Fruit fly (Drosophila melanogaster) whole organism, prepupa: ENCODE results near the gene Tm2.

Experiments
- CG10631 ChIP-seq: fragments of 200-800 bp; sonication (Bioruptor generic); optimal IDR thresholded peaks from 2 replicates; lab custom pipeline; 2016; ENCODE audit warnings: missing biosample characterization, missing genetic modification characterization
- CG11762 ChIP-seq: fragments of 200-800 bp; sonication (Bioruptor generic); optimal IDR thresholded peaks from 3 replicates; lab custom pipeline; 2016; ENCODE audit warnings: missing biosample characterization, missing genetic modification characterization; ENCODE audit not compliant: insufficient read depth
- CG15336 ChIP-seq: fragments of 200-800 bp; sonication (Bioruptor generic); IDR thresholded peaks from 2 replicates; pipeline ENCODE4 v1.3.6; 2022; ENCODE audit warnings: missing biosample characterization, missing genetic modification characterization
- CG16779 ChIP-seq: fragments of 200-800 bp; sonication (Bioruptor generic); optimal IDR thresholded peaks from 3 replicates; lab custom pipeline; 2017; ENCODE audit warnings: missing biosample characterization, mild to moderate bottlenecking, missing genetic modification characterization
- CG8119 ChIP-seq: fragments of 200-800 bp; sonication (Bioruptor generic); IDR thresholded peaks from 3 replicates; pipeline ENCODE4 v1.3.6; 2022; ENCODE audit warnings: missing biosample characterization, missing genetic modification characterization
- Ets96B ChIP-seq: fragments of 200-800 bp; optimal IDR thresholded peaks from 2 replicates; lab custom pipeline; 2019; ENCODE audit warnings: missing biosample characterization, mild to moderate bottlenecking, missing genetic modification characterization, moderate library complexity
- Gug ChIP-seq: fragments of 200-800 bp; sonication (Bioruptor generic); IDR thresholded peaks from 2 replicates; pipeline ENCODE4 v1.3.6; 2022; ENCODE audit warnings: missing biosample characterization, missing genetic modification characterization
- Sox14 ChIP-seq: fragments of 200-800 bp; sonication (Bioruptor generic); optimal IDR thresholded peaks from 3 replicates; lab custom pipeline; 2016; ENCODE audit warnings: missing biosample characterization, missing genetic modification characterization
- acj6 ChIP-seq: fragments of 200-800 bp; sonication (Bioruptor generic); optimal IDR thresholded peaks from 3 replicates; lab custom pipeline; 2016; ENCODE audit warnings: missing biosample characterization, missing genetic modification characterization
- fd85E ChIP-seq: fragments of 200-800 bp; sonication (Bioruptor generic); optimal IDR thresholded peaks from 3 replicates; lab custom pipeline; 2016; ENCODE audit warnings: missing biosample characterization, missing genetic modification characterization
- net ChIP-seq: fragments of 200-800 bp; sonication (Bioruptor generic); optimal IDR thresholded peaks from 3 replicates; lab custom pipeline; 2016; ENCODE audit warnings: missing biosample characterization, missing genetic modification characterization
- spab ChIP-seq: fragments of 200-800 bp; sonication (Bioruptor generic); optimal IDR thresholded peaks from 2 replicates; lab custom pipeline; 2017; ENCODE audit warnings: missing biosample characterization, mild to moderate bottlenecking, missing genetic modification characterization, missing genetic modification reagents
- svp ChIP-seq: fragments of 200-800 bp; sonication (Bioruptor generic); peaks from one replicate; lab custom pipeline; 2016; ENCODE audit warnings: missing biosample characterization, missing genetic modification characterization

DNA sequence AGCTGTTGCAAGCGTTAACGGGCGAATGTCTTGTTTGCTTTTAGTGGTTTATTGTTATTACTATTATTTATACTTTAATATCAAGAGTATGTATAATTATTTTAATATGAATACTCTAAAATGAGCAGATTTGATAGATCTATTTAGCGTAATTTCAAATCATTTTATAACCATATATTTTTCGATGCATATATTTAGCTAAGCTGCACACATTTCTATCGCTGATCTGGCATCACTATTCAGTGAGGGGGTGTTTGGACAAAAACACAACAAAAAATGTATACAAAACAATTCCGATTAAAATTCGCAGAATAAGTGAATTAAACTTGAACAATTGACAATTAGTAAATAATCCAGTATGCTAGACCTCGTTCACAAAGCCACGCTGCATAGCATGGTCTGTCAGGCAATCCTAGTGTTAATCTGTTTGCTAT, 41.0 kb downstream of the Tm2 start, which contains the start of the genes Trs33 and Tmtc4:
- TF ChIP-seq CG11762 (GFP tag; lab: Kevin White, UChicago) = no peak
- no peak for TF ChIP-seq fd85E (GFP tag; lab: Kevin White, UChicago)
- TF ChIP-seq Ets96B (tag; lab: Kevin White, UChicago) = peak; percentile 35
- no peak for TF ChIP-seq net (GFP tag; lab: Kevin White, UChicago)
- peak; percentile 47 for TF ChIP-seq CG10631 (GFP tag; lab: Kevin White, UChicago)
- no peak for TF ChIP-seq acj6
- no peak for TF ChIP-seq CG8119
- no peak for TF ChIP-seq Gug
- TF ChIP-seq CG16779 = no peak
- TF ChIP-seq spab (GFP tag; lab: Kevin White, UChicago) = no peak
- TF ChIP-seq Sox14 (GFP tag; lab: Kevin White, UChicago) = peak; percentile 44
- no peak for TF ChIP-seq svp
- TF ChIP-seq CG15336 (GFP tag; lab: Robert Waterston, UW) = peak; percentile 29; the same call in 1 of the 2 replicates
